Worm (Caenorhabditis elegans): ENCODE measurements around the gene F21C10.6.

Gene F21C10.6

ce11 chrV:9132043-9132442, 7.8 kb downstream of the F21C10.6 start, which contains the start of gene F21C10.1:
Gene F21C10.1 (plus strand): TSS chrV:9132343.
- TF ChIP-seq aly-1 (tag; optimal IDR thresholded peaks at IDR 0.05): no peak
- no peak for TF ChIP-seq ets-7 (tag; optimal IDR thresholded peaks at IDR 0.05)
- no peak for TF ChIP-seq flt-1 (GFP tag; IDR thresholded peaks at IDR 0.05)
- TF ChIP-seq pes-1 (GFP tag; IDR thresholded peaks at IDR 0.05): no peak
- no peak for TF ChIP-seq scrt-1 (GFP tag; IDR thresholded peaks at IDR 0.05)
- no peak for TF ChIP-seq tbx-37 (GFP tag; conservative IDR thresholded peaks at IDR 0.05)
- TF ChIP-seq tra-4 (tag; optimal IDR thresholded peaks at IDR 0.05): no peak
- TF ChIP-seq sea-1 (GFP tag; conservative IDR thresholded peaks at IDR 0.05): no peak
- no peak for TF ChIP-seq hnd-1 (tag; optimal IDR thresholded peaks at IDR 0.05)
- no peak for TF ChIP-seq ceh-13 (GFP tag; optimal IDR thresholded peaks at IDR 0.05)
- no peak for TF ChIP-seq hmbx-1 (tag; optimal IDR thresholded peaks at IDR 0.05)
- TF ChIP-seq ama-1 (optimal IDR thresholded peaks at IDR 0.05): no peak
- no peak for TF ChIP-seq hmg-4 (GFP tag; optimal IDR thresholded peaks at IDR 0.05)
- TF ChIP-seq F13C5.2 (tag; optimal IDR thresholded peaks at IDR 0.05): no peak

- TF ChIP-seq ceh-13 (GFP tag; optimal IDR thresholded peaks at IDR 0.05) (no peak), hmg-4 (GFP tag; optimal IDR thresholded peaks at IDR 0.05) (no peak), tra-4 (tag; optimal IDR thresholded peaks at IDR 0.05) (no peak), F13C5.2 (tag; optimal IDR thresholded peaks at IDR 0.05) (no peak), hmbx-1 (tag; optimal IDR thresholded peaks at IDR 0.05) (no peak), tbx-11 (GFP tag; IDR thresholded peaks at IDR 0.05) (no peak), ets-7 (tag; optimal IDR thresholded peaks at IDR 0.05) (no peak)
Measured at ce11 chrV:9133950-9134349, 9.7 kb downstream of the F21C10.6 start, which contains the start of gene B0222.1. Gene B0222.1 (plus strand): TSS chrV:9134255.

DNA sequence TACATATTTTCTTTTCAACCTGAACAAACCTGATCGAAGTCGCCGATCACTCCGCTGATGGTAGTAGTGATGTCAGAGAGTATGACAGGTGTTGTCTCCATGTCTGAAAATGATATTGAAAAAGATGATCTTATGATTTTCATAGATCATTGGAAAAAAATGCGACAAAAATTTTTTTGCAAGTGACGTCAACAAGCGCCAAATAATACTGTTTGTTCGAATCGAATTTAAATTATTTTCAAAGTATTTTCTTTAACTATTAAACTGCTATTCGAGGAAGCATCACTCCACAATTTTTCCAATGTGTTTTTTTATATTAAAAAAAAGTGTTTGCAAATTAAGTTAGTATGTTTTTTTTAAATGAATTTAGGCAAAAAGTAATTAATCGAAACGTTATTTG, 13.3 kb downstream of the F21C10.6 start, which contains the start of gene pitr-2:
Gene pitr-2 (minus strand): TSS at position 101 of the 400 bp plus-strand sequence.
- TF ChIP-seq tra-4 (tag; optimal IDR thresholded peaks at IDR 0.05): no peak
- TF ChIP-seq scrt-1 (GFP tag; IDR thresholded peaks at IDR 0.05): no peak

DNA sequence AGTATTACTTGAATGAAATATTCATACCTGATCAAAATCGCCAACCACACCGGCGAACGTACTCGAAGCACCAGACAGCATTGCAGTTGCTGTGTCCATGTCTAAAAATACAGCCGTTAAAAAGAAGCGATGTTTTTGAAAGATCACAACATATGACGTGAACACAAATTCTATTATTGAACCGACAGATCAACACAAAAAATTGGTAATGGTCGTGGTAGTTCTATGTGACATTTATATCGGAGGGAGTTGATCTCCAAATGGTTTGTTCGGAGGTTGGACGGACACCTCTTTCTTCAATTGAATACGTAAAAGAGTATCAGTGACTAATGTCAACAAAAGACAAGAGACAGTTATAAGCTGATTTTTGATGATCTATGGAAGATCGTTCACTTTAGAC, 17.0 kb downstream of the F21C10.6 start, which contains the start of gene pitr-3:
Gene pitr-3 (minus strand): TSS at position 101 of the 400 bp plus-strand sequence.
- TF ChIP-seq tra-4 (tag; optimal IDR thresholded peaks at IDR 0.05) (no peak), ama-1 (optimal IDR thresholded peaks at IDR 0.05) (no peak), hmbx-1 (tag; optimal IDR thresholded peaks at IDR 0.05) (no peak), tbx-37 (GFP tag; conservative IDR thresholded peaks at IDR 0.05) (no peak), ceh-13 (GFP tag; optimal IDR thresholded peaks at IDR 0.05) (no peak), sea-1 (GFP tag; conservative IDR thresholded peaks at IDR 0.05) (no peak), hmg-4 (GFP tag; optimal IDR thresholded peaks at IDR 0.05) (no peak), hnd-1 (tag; optimal IDR thresholded peaks at IDR 0.05) (no peak), ceh-36 (tag; optimal IDR thresholded peaks at IDR 0.05) (no peak), scrt-1 (GFP tag; IDR thresholded peaks at IDR 0.05) (no peak), tbx-11 (GFP tag; IDR thresholded peaks at IDR 0.05) (no peak), ets-7 (tag; optimal IDR thresholded peaks at IDR 0.05) (no peak), pes-1 (GFP tag; IDR thresholded peaks at IDR 0.05) (no peak), flt-1 (GFP tag; IDR thresholded peaks at IDR 0.05) (no peak), F13C5.2 (tag; optimal IDR thresholded peaks at IDR 0.05) (no peak), aly-1 (tag; optimal IDR thresholded peaks at IDR 0.05) (no peak)

ce11 chrV:9143896-9144295, 19.6 kb downstream of the F21C10.6 start:
- TF ChIP-seq scrt-1 (GFP tag; IDR thresholded peaks at IDR 0.05): no peak
- no peak for TF ChIP-seq aly-1 (tag; optimal IDR thresholded peaks at IDR 0.05)
- TF ChIP-seq tbx-37 (GFP tag; conservative IDR thresholded peaks at IDR 0.05): no peak
- no peak for TF ChIP-seq pes-1 (GFP tag; IDR thresholded peaks at IDR 0.05)
- no peak for TF ChIP-seq ceh-13 (GFP tag; optimal IDR thresholded peaks at IDR 0.05)
- no peak for TF ChIP-seq ets-7 (tag; optimal IDR thresholded peaks at IDR 0.05)
- TF ChIP-seq B0310.2 (tag; optimal IDR thresholded peaks at IDR 0.05): no peak
- no peak for TF ChIP-seq sea-1 (GFP tag; conservative IDR thresholded peaks at IDR 0.05)
- TF ChIP-seq hmbx-1 (tag; optimal IDR thresholded peaks at IDR 0.05): no peak
- no peak for TF ChIP-seq hmg-4 (GFP tag; optimal IDR thresholded peaks at IDR 0.05)

ce11 chrV:9146196-9146595, 21.9 kb downstream of the F21C10.6 start:
- TF ChIP-seq hnd-1 (tag; optimal IDR thresholded peaks at IDR 0.05) (no peak), hmg-4 (GFP tag; optimal IDR thresholded peaks at IDR 0.05) (no peak), sea-1 (GFP tag; conservative IDR thresholded peaks at IDR 0.05) (no peak), scrt-1 (GFP tag; IDR thresholded peaks at IDR 0.05) (no peak), aly-1 (tag; optimal IDR thresholded peaks at IDR 0.05) (no peak), ceh-36 (tag; optimal IDR thresholded peaks at IDR 0.05) (no peak), pes-1 (GFP tag; IDR thresholded peaks at IDR 0.05) (no peak), ama-1 (optimal IDR thresholded peaks at IDR 0.05) (no peak)

- TF ChIP-seq F13C5.2 (tag; optimal IDR thresholded peaks at IDR 0.05) (no peak), hnd-1 (tag; optimal IDR thresholded peaks at IDR 0.05) (no peak), tra-4 (tag; optimal IDR thresholded peaks at IDR 0.05) (no peak)
Measured at ce11 chrV:9146849-9147557, 22.7 kb downstream of the F21C10.6 start, which contains the start of gene spl-2. Gene spl-2 (minus strand): TSS chrV:9146899.

DNA sequence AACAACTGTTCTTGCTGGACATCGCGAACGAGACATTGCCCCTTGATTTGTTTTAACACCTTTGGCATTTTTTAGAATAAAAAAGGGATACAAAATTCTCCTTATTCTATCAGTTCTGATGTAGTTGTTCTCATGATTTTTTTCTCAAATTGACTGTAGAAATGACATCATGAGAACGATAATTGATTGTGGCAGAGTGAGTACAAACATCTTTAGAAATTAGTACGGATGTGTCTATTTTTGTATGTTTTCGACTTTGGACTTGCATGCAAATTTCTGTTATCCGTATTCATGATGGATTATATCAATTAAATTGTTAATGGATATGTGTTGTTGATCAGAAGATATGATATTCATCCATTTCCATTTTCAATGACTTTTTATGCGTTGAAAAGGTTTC, 23.9 kb downstream of the F21C10.6 start:
- no peak for TF ChIP-seq hmg-4 (GFP tag; optimal IDR thresholded peaks at IDR 0.05)
- TF ChIP-seq tra-4 (tag; optimal IDR thresholded peaks at IDR 0.05): no peak
- no peak for TF ChIP-seq B0310.2 (tag; optimal IDR thresholded peaks at IDR 0.05)

Measured in whole organism, early embryonic.